Worm (Caenorhabditis elegans) whole organism, mixed stage, embryonic: ENCODE data around the gene C31G12.3.

ENCODE experiments used
- lsy-2 ChIP-seq: fragments of 150-350 bp; optimal IDR thresholded peaks from 2 replicates; lab custom pipeline; 2014; ENCODE audit warnings: missing biosample characterization, missing genetic modification characterization
- mep-1 ChIP-seq: fragments of 150-350 bp; optimal IDR thresholded peaks from 2 replicates; lab custom pipeline; 2017; ENCODE audit warnings: missing biosample characterization, missing genetic modification reagents, missing genetic modification characterization, inconsistent platforms
- nhr-2 ChIP-seq: fragments of 150-350 bp; optimal IDR thresholded peaks from 2 replicates; lab custom pipeline; 2014; ENCODE audit warnings: missing biosample characterization, missing genetic modification characterization
- sem-2 ChIP-seq: fragments of 200-800 bp; sonication (Bioruptor generic); optimal IDR thresholded peaks from 2 replicates; lab custom pipeline; 2018; ENCODE audit warnings: mild to moderate bottlenecking, missing genetic modification characterization, missing compliant biosample characterization
- snpc-4 ChIP-seq: fragments of 150-350 bp; optimal IDR thresholded peaks from 2 replicates; lab custom pipeline; 2014; ENCODE audit warnings: missing biosample characterization, missing genetic modification characterization
- unc-62 ChIP-seq: fragments of 150-350 bp; optimal IDR thresholded peaks from 2 replicates; lab custom pipeline; 2014; ENCODE audit warnings: missing biosample characterization, missing genetic modification reagents, missing genetic modification characterization
- ztf-11 ChIP-seq: fragments of 150-350 bp; optimal IDR thresholded peaks from 2 replicates; lab custom pipeline; 2014; ENCODE audit warnings: missing biosample characterization, missing genetic modification characterization

ce11 chrV:18142549-18142948, 42.5 kb upstream of the C31G12.3 start, which contains the start of gene Y37H2A.13:
- TF ChIP-seq sem-2 (no peak), unc-62 (GFP tag; lab: Kevin White, UChicago) (no peak), ztf-11 (tag; lab: Kevin White, UChicago) (no peak), snpc-4 (tag; lab: Kevin White, UChicago) (no peak), lsy-2 (tag; lab: Kevin White, UChicago) (no peak), nhr-2 (no peak), mep-1 (tag; lab: Kevin White, UChicago) (no peak)
